Fruit fly (Drosophila melanogaster): ENCODE results near the gene SCAR.

SCAR gene

DNA sequence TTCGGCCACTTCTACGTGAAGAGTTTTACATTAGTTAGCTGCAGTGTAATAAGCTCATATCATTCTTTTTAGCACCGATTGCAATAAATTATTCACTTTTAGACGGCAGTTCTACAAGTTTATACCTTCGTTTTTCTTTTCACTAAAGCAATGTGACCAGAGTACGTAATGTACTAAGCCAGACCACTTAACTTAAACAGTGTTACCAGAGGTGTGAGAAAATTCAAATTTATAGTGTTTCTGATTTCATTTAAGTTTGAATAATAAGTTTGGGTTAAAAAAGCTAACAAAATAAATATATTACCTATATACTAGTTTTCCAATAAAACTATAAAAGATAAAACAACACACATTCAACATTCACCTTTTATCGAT, 8.6 kb upstream of the SCAR start:
- TF ChIP-seq CG14655 (GFP tag; optimal IDR thresholded peaks at IDR 0.05) (no peak), CG34367 (tag; optimal IDR thresholded peaks at IDR 0.05) (no peak), rn (GFP tag; IDR thresholded peaks at IDR 0.05) (no peak), EcR (GFP tag; optimal IDR thresholded peaks at IDR 0.05) (no peak), CG8159 (tag; optimal IDR thresholded peaks at IDR 0.05) (no peak), CG15710 (tag; optimal IDR thresholded peaks at IDR 0.05) (no peak), Pif1A (GFP tag; optimal IDR thresholded peaks at IDR 0.05) (no peak), CG32121 (GFP tag; IDR thresholded peaks at IDR 0.05) (no peak), CG9948 (tag; optimal IDR thresholded peaks at IDR 0.05) (no peak), CG10348 (GFP tag; IDR thresholded peaks at IDR 0.05) (no peak), gl (tag; optimal IDR thresholded peaks at IDR 0.05) (no peak), D1 (tag; optimal IDR thresholded peaks at IDR 0.05) (no peak), fd96Ca (GFP tag; IDR thresholded peaks at IDR 0.05) (no peak), Ets98B (GFP tag; IDR thresholded peaks at IDR 0.05) (no peak), CG4496 (GFP tag; IDR thresholded peaks at IDR 0.05) (no peak; the same call in 2 of the 3 replicates), CG8301 (tag; optimal IDR thresholded peaks at IDR 0.05) (no peak), Pif1B (GFP tag; optimal IDR thresholded peaks at IDR 0.05) (no peak), CG17806 (tag; optimal IDR thresholded peaks at IDR 0.05) (no peak), Snoo (tag; optimal IDR thresholded peaks at IDR 0.05) (no peak), CG12605 (GFP tag; IDR thresholded peaks at IDR 0.05) (no peak)

DNA sequence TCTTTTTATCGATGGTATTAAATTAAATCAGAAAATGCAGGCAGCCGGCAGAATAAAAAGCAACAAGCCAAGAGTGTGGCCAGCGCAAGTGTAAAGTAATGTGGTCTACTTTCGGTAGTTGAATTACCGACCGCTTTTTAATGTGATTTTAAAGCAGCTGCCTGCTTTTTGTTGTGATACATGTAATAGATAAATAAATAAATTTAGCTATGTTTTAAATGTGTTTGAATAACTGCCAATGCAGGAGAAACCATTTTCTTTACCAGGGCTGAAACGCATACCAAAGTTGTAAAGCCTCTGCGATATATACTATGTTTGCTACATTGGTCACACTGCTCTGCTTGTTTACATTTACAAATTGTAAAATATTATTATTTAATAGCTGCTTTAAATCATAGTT, 6.4 kb upstream of the SCAR start, which contains the start of the genes Tmem214 and YL-1:
Gene Tmem214 (minus strand): TSS at position 142 of the 400 bp plus-strand sequence.
Gene YL-1 (plus strand): TSS at position 310 of the 400 bp plus-strand sequence.
- no peak for TF ChIP-seq CG15710 (tag; optimal IDR thresholded peaks at IDR 0.05)
- 0 out of 3 replicates have a peak, but pooled peaks have one; percentile 14 for TF ChIP-seq fd96Ca (GFP tag; IDR thresholded peaks at IDR 0.05)
- peak; percentile 0 for TF ChIP-seq CG8159 (tag; optimal IDR thresholded peaks at IDR 0.05)

DNA sequence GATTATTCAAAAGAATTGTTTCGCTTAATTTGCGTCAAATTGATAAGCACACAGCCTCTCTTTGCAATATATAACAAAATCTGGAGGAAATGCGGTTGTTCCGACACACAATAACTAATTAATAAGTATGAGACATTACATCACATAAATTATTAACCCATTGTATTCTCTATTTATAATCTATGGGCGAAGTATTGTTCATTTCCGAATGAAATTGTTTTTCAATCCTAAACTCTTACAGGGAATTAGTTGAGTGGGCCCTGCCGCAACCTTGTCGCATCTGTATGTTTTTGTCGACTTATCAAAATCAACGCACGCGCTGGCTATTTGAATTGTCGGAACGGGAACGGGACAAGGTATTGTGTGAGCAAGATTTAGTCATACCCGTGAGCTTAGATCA, 4.3 kb upstream of the SCAR start, which contains the start of gene CG16743:
Gene CG16743 (plus strand): TSS at position 57 of the 400 bp plus-strand sequence.
- TF ChIP-seq CG15710 (tag; optimal IDR thresholded peaks at IDR 0.05) (no peak), CG17806 (tag; optimal IDR thresholded peaks at IDR 0.05) (no peak), CG32121 (GFP tag; IDR thresholded peaks at IDR 0.05) (no peak), fd96Ca (GFP tag; IDR thresholded peaks at IDR 0.05) (no peak), CG34367 (tag; optimal IDR thresholded peaks at IDR 0.05) (no peak), CG8159 (tag; optimal IDR thresholded peaks at IDR 0.05) (no peak), EcR (GFP tag; optimal IDR thresholded peaks at IDR 0.05) (no peak), Pif1A (GFP tag; optimal IDR thresholded peaks at IDR 0.05) (no peak), CG9948 (tag; optimal IDR thresholded peaks at IDR 0.05) (no peak)

DNA sequence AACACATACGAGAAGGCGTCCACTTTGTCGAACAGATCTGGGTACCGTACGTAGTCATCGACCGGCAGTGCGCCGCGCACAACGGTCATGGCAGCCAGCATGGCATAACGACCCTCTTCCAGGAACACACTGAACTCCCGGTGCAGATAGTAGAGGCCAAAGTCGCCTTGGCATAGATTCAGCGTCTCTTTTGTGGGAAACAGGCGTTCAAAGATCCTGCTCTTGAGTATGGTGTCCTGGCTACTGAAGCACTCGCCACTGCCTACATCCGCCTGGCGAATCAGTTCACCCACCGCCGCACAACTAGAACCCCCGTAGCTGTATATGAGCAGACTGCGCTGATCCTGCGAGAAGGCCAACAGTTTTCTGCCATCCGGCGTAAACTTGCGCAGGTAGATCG, 1.9 kb upstream of the SCAR start:
- TF ChIP-seq CG34367 (tag; optimal IDR thresholded peaks at IDR 0.05): no peak
- TF ChIP-seq CG15710 (tag; optimal IDR thresholded peaks at IDR 0.05): no peak
- no peak for TF ChIP-seq CG8301 (tag; optimal IDR thresholded peaks at IDR 0.05)

DNA sequence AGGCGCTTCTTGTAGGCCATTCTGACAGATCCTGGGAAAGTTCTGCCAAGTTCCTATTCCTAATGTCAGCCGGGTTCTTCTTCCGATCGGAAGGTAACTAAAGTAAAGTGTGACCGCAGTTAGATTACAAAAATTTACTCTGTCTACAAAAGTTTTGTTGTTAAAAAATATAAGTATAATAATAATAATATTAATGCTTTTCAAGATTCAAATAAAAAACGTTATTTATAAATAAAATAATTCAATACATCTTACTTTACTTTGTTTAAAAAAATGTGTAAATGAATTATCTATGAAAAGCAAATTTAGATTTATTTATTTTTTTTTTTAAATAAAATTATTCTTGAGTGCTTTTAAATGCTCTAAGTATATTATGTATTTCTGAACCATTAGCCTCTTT, 1.4 kb upstream of the SCAR start, which contains the start of gene abo:
Gene abo (minus strand): TSS at position 101 of the 400 bp plus-strand sequence.
- TF ChIP-seq CG15710 (tag; optimal IDR thresholded peaks at IDR 0.05): no peak
- no peak for TF ChIP-seq CG14655 (GFP tag; optimal IDR thresholded peaks at IDR 0.05)
- TF ChIP-seq D1 (tag; optimal IDR thresholded peaks at IDR 0.05): no peak
- TF ChIP-seq EcR (GFP tag; optimal IDR thresholded peaks at IDR 0.05): no peak
- no peak for TF ChIP-seq Ets98B (GFP tag; IDR thresholded peaks at IDR 0.05)
- no peak for TF ChIP-seq CG8159 (tag; optimal IDR thresholded peaks at IDR 0.05)
- TF ChIP-seq CG13204 (GFP tag; optimal IDR thresholded peaks at IDR 0.05): no peak
- no peak for TF ChIP-seq CG10348 (GFP tag; IDR thresholded peaks at IDR 0.05)
- no peak for TF ChIP-seq CG9948 (tag; optimal IDR thresholded peaks at IDR 0.05)

DNA sequence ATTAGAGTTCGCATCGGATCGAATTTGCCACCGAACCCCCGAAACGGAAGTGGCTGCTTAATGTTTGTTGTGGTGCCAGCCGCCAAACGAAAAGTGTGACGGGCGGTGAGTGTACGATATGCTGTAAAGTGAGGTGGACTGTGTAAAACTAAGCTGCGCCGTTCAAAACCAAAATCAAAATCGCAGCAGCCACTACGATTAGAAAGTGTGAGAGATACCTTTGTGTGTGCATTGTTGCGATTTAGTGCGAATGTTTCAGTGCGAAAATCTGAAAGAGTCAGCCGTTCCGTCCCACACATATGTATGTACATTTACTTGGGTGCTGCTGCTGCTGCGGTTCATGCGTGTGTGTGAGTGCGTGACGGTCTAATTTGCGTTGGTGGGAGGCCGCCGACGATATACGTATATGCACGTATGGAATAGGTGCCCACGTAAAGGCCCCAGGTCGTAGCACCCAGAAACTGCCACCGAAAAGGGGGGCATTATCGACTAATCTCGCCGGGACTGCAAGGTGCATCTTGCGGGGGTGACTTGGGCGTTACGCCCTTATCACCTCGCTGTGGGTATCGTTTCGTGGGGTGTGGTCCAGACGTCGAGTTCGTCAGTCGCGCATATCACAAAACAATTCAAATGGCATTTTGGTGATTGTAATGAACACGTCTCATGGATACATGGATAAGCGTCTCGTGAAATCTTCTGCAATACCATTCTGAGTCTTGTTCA, 453 bp downstream of the SCAR start:
- TF ChIP-seq CG9948 (tag; optimal IDR thresholded peaks at IDR 0.05): no peak
- peak; percentile 55 for TF ChIP-seq EcR (GFP tag; optimal IDR thresholded peaks at IDR 0.05)

DNA sequence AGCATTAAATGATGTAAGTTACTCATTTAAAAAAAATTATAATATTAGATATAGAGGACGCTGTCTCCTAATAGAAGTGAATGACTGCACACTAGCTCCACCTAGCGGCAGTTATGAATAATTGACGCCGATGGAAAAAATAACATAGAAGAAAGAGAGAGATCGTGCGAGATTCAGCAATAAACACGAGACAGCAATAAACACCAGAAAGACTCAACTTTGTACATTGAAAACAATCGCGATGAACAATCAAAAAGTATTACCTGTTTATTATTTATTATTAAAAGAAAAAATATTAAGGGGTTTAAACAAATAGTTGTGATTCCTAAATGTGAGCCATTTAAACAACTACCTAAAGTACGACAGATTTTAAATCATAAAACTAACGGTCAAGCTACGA, 9.6 kb downstream of the SCAR start:
- TF ChIP-seq CG14655 (GFP tag; optimal IDR thresholded peaks at IDR 0.05) (no peak), CG17806 (tag; optimal IDR thresholded peaks at IDR 0.05) (peak; percentile 6), Ets98B (GFP tag; IDR thresholded peaks at IDR 0.05) (peak; percentile 70), CG8301 (tag; optimal IDR thresholded peaks at IDR 0.05) (no peak), CG13204 (GFP tag; optimal IDR thresholded peaks at IDR 0.05) (no peak), CG32121 (GFP tag; IDR thresholded peaks at IDR 0.05) (peak; percentile 46), D1 (tag; optimal IDR thresholded peaks at IDR 0.05) (no peak), CG4496 (GFP tag; IDR thresholded peaks at IDR 0.05) (peak; percentile 52; the same call in 2 of the 3 replicates)

Measured in whole organism, pupa.